Worm (Caenorhabditis elegans): ENCODE data around the gene exos-9.
A peak's percentile ranks its signal among the peaks of the same experiment; 100 is the strongest.

Gene exos-9

DNA sequence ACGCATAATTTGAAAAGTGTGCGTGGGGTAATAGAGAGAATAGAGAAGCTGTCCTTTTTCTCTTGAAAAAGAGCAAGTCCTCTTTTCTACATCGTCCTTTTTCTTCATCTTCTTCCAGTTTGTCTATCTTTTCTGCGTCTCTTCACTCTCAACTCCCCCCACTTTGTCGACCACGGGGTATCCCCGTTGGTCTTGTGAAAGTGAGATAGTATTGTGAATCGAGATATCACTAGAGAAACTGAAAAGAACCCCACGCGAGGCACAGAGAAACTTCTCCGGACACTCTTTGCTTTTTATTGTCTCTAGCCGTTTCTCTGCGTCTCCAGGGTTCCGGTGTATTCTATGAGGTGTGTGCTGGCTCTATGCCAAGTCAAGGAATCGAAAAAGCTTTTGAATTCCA is 42.2 kb downstream of the exos-9 start (continued):
- TF ChIP-seq madf-3 (GFP tag; IDR thresholded peaks at IDR 0.05) (peak; percentile 78), snpc-3.4 (tag; optimal IDR thresholded peaks at IDR 0.05) (no peak), tbx-9 (tag; optimal IDR thresholded peaks at IDR 0.05; ENCODE audit: borderline replicate concordance) (no peak), Y56A3A.18 (GFP tag; IDR thresholded peaks at IDR 0.05) (0 out of 2 replicates have a peak, but pooled peaks have one; percentile 50), egl-44 (GFP tag; IDR thresholded peaks at IDR 0.05) (no peak), madf-10 (tag; optimal IDR thresholded peaks at IDR 0.05) (peak; percentile 71), hlh-26 (GFP tag; conservative IDR thresholded peaks at IDR 0.05) (no peak), F49E8.2 (tag; optimal IDR thresholded peaks at IDR 0.05; ENCODE audit: insufficient read depth) (no peak), ceh-27 (GFP tag; optimal IDR thresholded peaks at IDR 0.05) (peak; percentile 83), cebp-1 (GFP tag; IDR thresholded peaks at IDR 0.05) (no peak), cebp-1 (tag; optimal IDR thresholded peaks at IDR 0.05) (peak; percentile 88), chd-7 (tag; optimal IDR thresholded peaks at IDR 0.05) (peak; percentile 87), ztf-18 (tag; optimal IDR thresholded peaks at IDR 0.05) (peak; percentile 18), nhr-90 (tag; optimal IDR thresholded peaks at IDR 0.05) (peak; percentile 19), dox-1 (GFP tag; IDR thresholded peaks at IDR 0.05) (peak; percentile 73), tlf-1 (GFP tag; optimal IDR thresholded peaks at IDR 0.05) (peak; percentile 60), B0261.1 (tag; optimal IDR thresholded peaks at IDR 0.05) (no peak), ccch-3 (GFP tag; optimal IDR thresholded peaks at IDR 0.05) (no peak), unc-62 (GFP tag; optimal IDR thresholded peaks at IDR 0.05) (peak; percentile 29), mes-4 (tag; optimal IDR thresholded peaks at IDR 0.05) (no peak), lsy-27 (tag; optimal IDR thresholded peaks at IDR 0.05; ENCODE audit: borderline replicate concordance, insufficient read depth) (no peak), ZK185.1 (tag; optimal IDR thresholded peaks at IDR 0.05; ENCODE audit: poor library complexity, severe bottlenecking) (peak; percentile 54), gei-17 (GFP tag; optimal IDR thresholded peaks at IDR 0.05) (peak; percentile 12), nfya-1 (tag; optimal IDR thresholded peaks at IDR 0.05; ENCODE audit: borderline replicate concordance, insufficient read depth) (no peak), B0019.2 (GFP tag; conservative IDR thresholded peaks at IDR 0.05) (no peak), akir-1 (GFP tag; optimal IDR thresholded peaks at IDR 0.05) (no peak), Y53F4B.3 (GFP tag; IDR thresholded peaks at IDR 0.05) (no peak), attf-3 (GFP tag; conservative IDR thresholded peaks at IDR 0.05) (peak; percentile 49), nhr-120 (GFP tag; IDR thresholded peaks at IDR 0.05) (no peak), him-1 (tag; optimal IDR thresholded peaks at IDR 0.05) (no peak), xnd-1 (tag; optimal IDR thresholded peaks at IDR 0.05) (no peak), snpc-1.3 (tag; optimal IDR thresholded peaks at IDR 0.05; ENCODE audit: insufficient read depth) (no peak), Y79H2A.3 (GFP tag; conservative IDR thresholded peaks at IDR 0.05) (0 out of 2 replicates have a peak, but pooled peaks have one; percentile 44), ekl-4 (GFP tag; IDR thresholded peaks at IDR 0.05) (peak; percentile 85), F10E7.11 (tag; optimal IDR thresholded peaks at IDR 0.05) (no peak), athp-1 (tag; optimal IDR thresholded peaks at IDR 0.05) (peak; percentile 18), pbrm-1 (GFP tag; IDR thresholded peaks at IDR 0.05) (peak; percentile 82), mel-28 (tag; optimal IDR thresholded peaks at IDR 0.05; ENCODE audit: borderline replicate concordance) (no peak), tbp1 (GFP tag; optimal IDR thresholded peaks at IDR 0.05) (peak; percentile 51), F57A8.1 (GFP tag; optimal IDR thresholded peaks at IDR 0.05) (no peak), T07F8.4 (tag; optimal IDR thresholded peaks at IDR 0.05) (peak; percentile 4), F52B5.7 (tag; optimal IDR thresholded peaks at IDR 0.05) (peak; percentile 58), F57C9.4 (tag; optimal IDR thresholded peaks at IDR 0.05) (no peak), ztf-3 (GFP tag; optimal IDR thresholded peaks at IDR 0.05) (peak; percentile 45)
